Worm (Caenorhabditis elegans) whole organism, midembryonic: ENCODE measurements around the gene mdt-8.

ENCODE experiments used
- T22C8.4 ChIP-seq: fragments of 200-800 bp; sonication (Bioruptor generic); IDR thresholded peaks from 2 replicates; pipeline ENCODE4 v1.3.6; 2022; ENCODE audit warnings: missing genetic modification characterization, missing compliant biosample characterization
- ztf-29 ChIP-seq: fragments of 200-800 bp; sonication (Bioruptor generic); IDR thresholded peaks from 2 replicates; pipeline ENCODE4 v1.3.6; 2022; ENCODE audit warnings: missing genetic modification reagents, missing genetic modification characterization, missing compliant biosample characterization

DNA sequence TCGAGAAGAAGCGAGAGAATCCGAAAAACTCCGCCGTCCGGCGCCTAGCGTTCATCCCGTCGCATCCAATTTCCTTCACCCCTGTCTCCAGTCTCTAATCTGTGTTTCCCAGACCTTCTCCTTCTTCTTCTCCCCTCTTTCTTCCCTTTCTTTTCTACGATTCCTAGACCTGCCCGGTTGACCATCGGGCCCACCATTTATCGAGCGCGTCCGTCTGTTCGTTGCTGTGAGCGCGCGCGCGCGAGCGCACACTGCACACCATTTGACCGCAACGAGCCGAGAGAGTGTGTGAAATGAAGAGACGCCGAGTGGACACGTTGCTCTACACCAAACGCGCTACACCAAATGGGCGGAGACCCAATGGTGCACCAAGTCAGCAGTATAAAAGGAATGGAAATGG lies 3.5 kb upstream of the mdt-8 start:
- no peak for TF ChIP-seq T22C8.4 (GFP tag; lab: Robert Waterston, UW)
- no peak for TF ChIP-seq ztf-29 (GFP tag; lab: Robert Waterston, UW)
